Fruit fly (Drosophila melanogaster) whole organism, embryonic: ENCODE results near the gene CG10628.

Source experiments
- CG1233 ChIP-seq: fragments of 200-800 bp; sonication (Bioruptor generic); optimal IDR thresholded peaks from 4 replicates; lab custom pipeline; 2018; ENCODE audit warnings: missing biosample characterization, mild to moderate bottlenecking, missing genetic modification characterization
- CG12744 ChIP-seq: fragments of 200-800 bp; sonication (Bioruptor generic); optimal IDR thresholded peaks from 2 replicates; lab custom pipeline; 2016; ENCODE audit warnings: missing biosample characterization, missing genetic modification characterization
- CG12942 ChIP-seq: fragments of 200-800 bp; sonication (Bioruptor generic); optimal IDR thresholded peaks from 3 replicates; lab custom pipeline; 2016; ENCODE audit warnings: missing biosample characterization, missing genetic modification characterization
- CG13424 ChIP-seq: fragments of 200-800 bp; sonication (Bioruptor generic); optimal IDR thresholded peaks from 2 replicates; lab custom pipeline; 2019; ENCODE audit warnings: missing biosample characterization, mild to moderate bottlenecking, missing genetic modification characterization, moderate library complexity
- CG14667 ChIP-seq: fragments of 200-800 bp; sonication (Bioruptor generic); IDR thresholded peaks from 2 replicates; pipeline ENCODE4 v1.3.6; 2022; ENCODE audit warnings: missing biosample characterization, missing genetic modification characterization
- CG15011 ChIP-seq: fragments of 200-800 bp; sonication (Bioruptor generic); optimal IDR thresholded peaks from 3 replicates; lab custom pipeline; 2018; ENCODE audit warnings: missing biosample characterization, mild to moderate bottlenecking, missing genetic modification characterization
- CG1832 ChIP-seq: fragments of 200-800 bp; sonication (Bioruptor generic); optimal IDR thresholded peaks from 2 replicates; lab custom pipeline; 2017; ENCODE audit warnings: missing biosample characterization, mild to moderate bottlenecking, missing genetic modification characterization, inconsistent platforms
- CG31224 ChIP-seq: fragments of 200-800 bp; sonication (Bioruptor generic); IDR thresholded peaks from 2 replicates; pipeline ENCODE4 v1.3.6; 2022; ENCODE audit warnings: missing biosample characterization, missing genetic modification characterization
- CG34422 ChIP-seq: fragments of 200-800 bp; sonication (Bioruptor generic); IDR thresholded peaks from 3 replicates; pipeline ENCODE4 v1.3.6; 2022; ENCODE audit warnings: missing biosample characterization, missing genetic modification characterization
- CG4282 ChIP-seq: fragments of 200-800 bp; sonication (Bioruptor generic); optimal IDR thresholded peaks from 2 replicates; lab custom pipeline; 2016; ENCODE audit warnings: missing biosample characterization, missing genetic modification characterization
- CG4360 ChIP-seq: fragments of 200-800 bp; sonication (Bioruptor generic); IDR thresholded peaks from 2 replicates; pipeline ENCODE4 v1.3.6; 2022; ENCODE audit warnings: missing biosample characterization, missing genetic modification characterization
- CG6765 ChIP-seq: fragments of 200-800 bp; sonication (Bioruptor generic); optimal IDR thresholded peaks from 3 replicates; lab custom pipeline; 2017; ENCODE audit warnings: missing biosample characterization, mild to moderate bottlenecking, missing genetic modification characterization
- CG7271 ChIP-seq: fragments of 200-800 bp; sonication (Bioruptor generic); optimal IDR thresholded peaks from 2 replicates; lab custom pipeline; 2018; ENCODE audit warnings: missing biosample characterization, mild to moderate bottlenecking, missing genetic modification characterization, moderate library complexity
- CG7357 ChIP-seq: fragments of 200-800 bp; sonication (Bioruptor generic); IDR thresholded peaks from 3 replicates; pipeline ENCODE4 v1.3.6; 2022; ENCODE audit warnings: missing biosample characterization, missing genetic modification characterization
- CG7839 ChIP-seq: fragments of 200-800 bp; sonication (Bioruptor generic); optimal IDR thresholded peaks from 3 replicates; lab custom pipeline; 2018; ENCODE audit warnings: missing biosample characterization, mild to moderate bottlenecking, missing genetic modification characterization, moderate library complexity
- CrebB ChIP-seq: fragments of 200-800 bp; sonication (Bioruptor generic); optimal IDR thresholded peaks from 3 replicates; lab custom pipeline; 2018; ENCODE audit warnings: missing biosample characterization, mild to moderate bottlenecking, missing genetic modification characterization
- Deaf1 ChIP-seq: fragments of 200-800 bp; optimal IDR thresholded peaks from 3 replicates; lab custom pipeline; 2019; ENCODE audit warnings: missing biosample characterization, mild to moderate bottlenecking, missing genetic modification characterization, moderate library complexity
- Drgx ChIP-seq: fragments of 200-800 bp; sonication (Bioruptor generic); IDR thresholded peaks from 2 replicates; pipeline ENCODE4 v1.3.6; 2022; ENCODE audit warnings: missing biosample characterization, missing genetic modification characterization
- Ets65A ChIP-seq: fragments of 200-800 bp; sonication (Bioruptor generic); peaks from one replicate; lab custom pipeline; 2016; ENCODE audit warnings: missing biosample characterization, missing genetic modification characterization
- Hmx ChIP-seq: fragments of 200-800 bp; sonication (Bioruptor generic); optimal IDR thresholded peaks from 2 replicates; lab custom pipeline; 2016; ENCODE audit warnings: missing biosample characterization, missing genetic modification characterization
- Hr39 ChIP-seq: fragments of >200 bp; optimal IDR thresholded peaks from 2 replicates; lab custom pipeline; 2017
- Max ChIP-seq: fragments of 200-800 bp; sonication (Bioruptor generic); optimal IDR thresholded peaks from 2 replicates; lab custom pipeline; 2016; ENCODE audit warnings: missing biosample characterization, mild to moderate bottlenecking, missing genetic modification characterization
- Myb ChIP-seq: fragments of 200-800 bp; sonication (Bioruptor generic); optimal IDR thresholded peaks from 2 replicates; lab custom pipeline; 2016; ENCODE audit warnings: missing biosample characterization, missing genetic modification characterization
- Pdp1 ChIP-seq, 2 experiments: fragments of 200-800 bp; sonication (Bioruptor generic); optimal IDR thresholded peaks; 3 replicates each; lab custom pipeline; 2016; ENCODE audit warnings: missing biosample characterization in 2 of 2, missing genetic modification characterization in 2 of 2, mild to moderate bottlenecking in 1 of 2, moderate library complexity in 1 of 2
- Spps ChIP-seq: fragments of 200-800 bp; sonication (Bioruptor generic); optimal IDR thresholded peaks from 2 replicates; lab custom pipeline; 2018; ENCODE audit warnings: missing biosample characterization, mild to moderate bottlenecking, missing genetic modification characterization
- abd-A ChIP-seq: fragments of 200-800 bp; sonication (Bioruptor generic); optimal IDR thresholded peaks from 3 replicates; lab custom pipeline; 2019; ENCODE audit warnings: missing biosample characterization, mild to moderate bottlenecking, missing genetic modification characterization, moderate library complexity
- bab2 ChIP-seq: fragments of 200-800 bp; sonication (Bioruptor generic); optimal IDR thresholded peaks from 2 replicates; lab custom pipeline; 2016; ENCODE audit warnings: missing biosample characterization, missing genetic modification characterization
- chm ChIP-seq: fragments of 200-800 bp; sonication (Bioruptor generic); IDR thresholded peaks from 2 replicates; pipeline ENCODE4 v1.3.6; 2022; ENCODE audit warnings: missing biosample characterization, missing genetic modification characterization
- ci ChIP-seq: fragments of 200-800 bp; sonication (Bioruptor generic); IDR thresholded peaks from 3 replicates; pipeline ENCODE4 v1.3.6; 2022; ENCODE audit warnings: missing biosample characterization, missing genetic modification characterization
- crol ChIP-seq: fragments of 200-800 bp; sonication (Bioruptor generic); IDR thresholded peaks from 2 replicates; pipeline ENCODE4 v1.3.6; 2022; ENCODE audit warnings: missing biosample characterization, missing genetic modification characterization
- cwo ChIP-seq: fragments of 200-800 bp; sonication (Bioruptor generic); optimal IDR thresholded peaks from 3 replicates; lab custom pipeline; 2017; ENCODE audit warnings: missing biosample characterization, missing genetic modification characterization, mild to moderate bottlenecking, moderate library complexity, missing genetic modification reagents
- ewg ChIP-seq: fragments of 200-800 bp; sonication (Bioruptor generic); optimal IDR thresholded peaks from 3 replicates; lab custom pipeline; 2017; ENCODE audit warnings: mild to moderate bottlenecking, missing biosample characterization, missing genetic modification reagents, missing genetic modification characterization
- hb ChIP-seq: fragments of 200-800 bp; sonication (Bioruptor generic); IDR thresholded peaks from 3 replicates; pipeline ENCODE4 v1.3.6; 2022; ENCODE audit warnings: missing biosample characterization, missing genetic modification characterization; ENCODE audit not compliant: partially characterized antibody
- jing ChIP-seq: fragments of 200-800 bp; sonication (Bioruptor generic); optimal IDR thresholded peaks from 2 replicates; lab custom pipeline; 2018; ENCODE audit warnings: missing biosample characterization, mild to moderate bottlenecking, missing genetic modification characterization
- ken ChIP-seq: fragments of 200-800 bp; sonication (Bioruptor generic); IDR thresholded peaks from 3 replicates; pipeline ENCODE4 v1.3.6; 2022; ENCODE audit warnings: missing biosample characterization, missing genetic modification characterization
- maf-S ChIP-seq: fragments of 200-800 bp; sonication (Bioruptor generic); optimal IDR thresholded peaks from 2 replicates; lab custom pipeline; 2016; ENCODE audit warnings: missing biosample characterization, missing genetic modification characterization
- sc ChIP-seq, 3 experiments: fragments of >200 bp in 2 of 3; fragments of 200-800 bp in 1 of 3; sonication (Bioruptor generic) in 1 of 3; optimal IDR thresholded peaks; 2 replicates in 2 of 3; 3 replicates in 1 of 3; lab custom pipeline; 2017; ENCODE audit warnings: mild to moderate bottlenecking in 1 of 3, missing biosample characterization in 1 of 3, missing genetic modification characterization in 1 of 3, missing genetic modification reagents in 1 of 3
- sd ChIP-seq: fragments of 200-800 bp; sonication (Bioruptor generic); optimal IDR thresholded peaks from 3 replicates; lab custom pipeline; 2018; ENCODE audit warnings: missing biosample characterization, mild to moderate bottlenecking, missing genetic modification characterization, moderate library complexity
- stc ChIP-seq: fragments of 200-800 bp; sonication (Bioruptor generic); IDR thresholded peaks from 2 replicates; pipeline ENCODE4 v1.3.6; 2022; ENCODE audit warnings: missing biosample characterization, missing genetic modification characterization
- tgo ChIP-seq: fragments of 200-800 bp; sonication (Bioruptor generic); IDR thresholded peaks from 3 replicates; pipeline ENCODE4 v1.3.6; 2022; ENCODE audit warnings: missing biosample characterization, missing genetic modification characterization
- tll ChIP-seq, 2 experiments: fragments of 200-800 bp in 1 of 2; fragments of >200 bp in 1 of 2; sonication (Bioruptor generic) in 1 of 2; optimal IDR thresholded peaks; 2 replicates each; lab custom pipeline; 2017 to 2019; ENCODE audit warnings: missing biosample characterization in 2 of 2, missing genetic modification characterization in 2 of 2, mild to moderate bottlenecking in 1 of 2, moderate library complexity in 1 of 2
- ttk ChIP-seq: fragments of 200-800 bp; sonication (Bioruptor generic); IDR thresholded peaks from 2 replicates; pipeline ENCODE4 v2.1.2; 2022; ENCODE audit warnings: missing biosample characterization, missing genetic modification characterization
- yki ChIP-seq: fragments of >200 bp; optimal IDR thresholded peaks from 3 replicates; lab custom pipeline; 2018

The CG10628 gene

dm6 chr2L:19756040-19756439 lies 2.4 kb downstream of the CG10628 start (continued):
- 0 out of 2 replicates have a peak, but pooled peaks have one; percentile 22 for TF ChIP-seq chm (GFP tag; lab: Robert Waterston, UW)
- TF ChIP-seq CG12942 (GFP tag; lab: Kevin White, UChicago), result no peak
- TF ChIP-seq tll (GFP tag; optimal IDR thresholded peaks at IDR 0.05; lab: Kevin White, UChicago), result no peak
- no peak for TF ChIP-seq CrebB (tag; lab: Kevin White, UChicago)
- TF ChIP-seq CG31224, result 0 out of 2 replicates have a peak, but pooled peaks have one; percentile 18
- TF ChIP-seq yki (lab: Kevin White, UChicago), result no peak
- no peak for TF ChIP-seq sc (optimal IDR thresholded peaks at IDR 0.05; lab: Kevin White, UChicago)
- TF ChIP-seq sc (GFP tag; optimal IDR thresholded peaks at IDR 0.05; lab: Kevin White, UChicago), result no peak
- TF ChIP-seq CG13424 (tag; lab: Kevin White, UChicago), result no peak
- TF ChIP-seq CG4360 (GFP tag; lab: Robert Waterston, UW), result peak; percentile 90
- no peak for TF ChIP-seq hb
- TF ChIP-seq CG4282 (GFP tag; lab: Kevin White, UChicago), result no peak
- TF ChIP-seq CG14667 (GFP tag; lab: Robert Waterston, UW), result no peak
- TF ChIP-seq stc (GFP tag; lab: Robert Waterston, UW), result no peak
- no peak for TF ChIP-seq cwo (GFP tag; lab: Kevin White, UChicago)
- TF ChIP-seq ci (GFP tag; lab: Robert Waterston, UW), result peak; percentile 48; the same call in 2 of the 3 replicates
- no peak for TF ChIP-seq CG6765 (GFP tag; lab: Kevin White, UChicago)
- no peak for TF ChIP-seq Myb (GFP tag; lab: Kevin White, UChicago)
- TF ChIP-seq abd-A (tag; lab: Kevin White, UChicago), result peak; percentile 26
- TF ChIP-seq crol (GFP tag; lab: Robert Waterston, UW), result peak; percentile 95
- TF ChIP-seq ttk (GFP tag; lab: Robert Waterston, UW), result 0 out of 2 replicates have a peak, but pooled peaks have one; percentile 10
- TF ChIP-seq CG7839 (tag; lab: Kevin White, UChicago), result no peak
- TF ChIP-seq jing (GFP tag; lab: Kevin White, UChicago), result no peak
- TF ChIP-seq Max (GFP tag; lab: Kevin White, UChicago), result no peak
- no peak for TF ChIP-seq Drgx
- TF ChIP-seq CG7357, result no peak
- no peak for TF ChIP-seq Hmx (GFP tag; lab: Kevin White, UChicago)
- no peak for TF ChIP-seq Deaf1 (tag; lab: Kevin White, UChicago)
- no peak for TF ChIP-seq CG15011
- TF ChIP-seq CG1832 (GFP tag; lab: Kevin White, UChicago), result peak; percentile 7
- TF ChIP-seq CG12744 (GFP tag; lab: Kevin White, UChicago), result no peak
- TF ChIP-seq Ets65A (GFP tag; lab: Kevin White, UChicago), result no peak
- TF ChIP-seq ewg (GFP tag; lab: Kevin White, UChicago), result no peak
- no peak for TF ChIP-seq tgo (GFP tag; lab: Robert Waterston, UW)
- TF ChIP-seq Spps (tag; lab: Kevin White, UChicago), result no peak
- no peak for TF ChIP-seq sd
- no peak; the same call in 2 of the 3 replicates for TF ChIP-seq CG34422
- TF ChIP-seq Pdp1 (GFP tag; optimal IDR thresholded peaks at IDR 0.05; lab: Kevin White, UChicago), result no peak
- no peak for TF ChIP-seq bab2
- no peak for TF ChIP-seq CG7271 (tag; lab: Kevin White, UChicago)
- no peak for TF ChIP-seq maf-S
- TF ChIP-seq ken, result 0 out of 3 replicates have a peak, but pooled peaks have one; percentile 25
- TF ChIP-seq Hr39 (lab: Kevin White, UChicago), result peak; percentile 71
- no peak for TF ChIP-seq CG1233 (GFP tag; lab: Kevin White, UChicago)
